Fruit fly (Drosophila melanogaster) Kc167 (cell line): Measurements from ENCODE around the gene CG6765.

ENCODE experiments used
- Myc ChIP-seq: fragments of >200 bp; optimal IDR thresholded peaks from 2 replicates; lab custom pipeline; 2017; ENCODE audit warnings: missing external identifiers
- Sin3A ChIP-seq: fragments of >200 bp; optimal IDR thresholded peaks from 2 replicates; lab custom pipeline; 2018; ENCODE audit warnings: missing external identifiers
- h ChIP-seq: fragments of >200 bp; optimal IDR thresholded peaks from 3 replicates; lab custom pipeline; 2018; ENCODE audit warnings: missing external identifiers
- insv ChIP-seq: fragments of >200 bp; optimal IDR thresholded peaks from 3 replicates; lab custom pipeline; 2018; ENCODE audit warnings: missing external identifiers
- psq ChIP-seq: fragments of >200 bp; optimal IDR thresholded peaks from 2 replicates; lab custom pipeline; 2017; ENCODE audit warnings: missing external identifiers
- ttk ChIP-seq: sonication (Bioruptor generic); optimal IDR thresholded peaks from 2 replicates; lab custom pipeline; 2017; ENCODE audit warnings: missing external identifiers

The CG6765 gene

DNA sequence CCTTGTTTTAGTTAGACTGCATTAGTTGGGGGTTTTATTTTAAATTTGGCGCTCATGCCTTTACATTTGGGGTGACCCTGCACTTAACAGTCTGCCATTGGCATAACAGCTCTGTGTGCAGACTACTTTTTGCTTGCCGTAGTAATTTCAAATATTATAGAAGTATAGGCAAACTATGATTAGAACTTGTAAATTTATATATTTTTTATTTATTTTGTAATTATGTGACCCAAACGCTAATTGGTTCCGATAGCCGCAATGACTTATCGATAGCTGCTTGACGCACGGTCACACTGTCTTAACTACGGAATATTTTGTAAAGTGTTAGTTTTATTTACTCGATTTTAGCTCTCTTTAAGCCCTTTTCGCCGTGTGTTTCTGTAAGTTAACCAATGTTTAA is 32.1 kb downstream of the CG6765 start, which contains the start of gene rhea:
Gene rhea, plus strand, starts transcription at position 292 of the 400 bp plus-strand sequence.
- TF ChIP-seq insv (lab: Kevin White, UChicago) (no peak), Sin3A (no peak), h (lab: Kevin White, UChicago) (no peak), ttk (no peak), psq (no peak), Myc (lab: Kevin White, UChicago) (no peak)

dm6 chr3L:8545473-8545872 is 32.9 kb downstream of the CG6765 start:
- no peak for TF ChIP-seq psq
- no peak for TF ChIP-seq Sin3A
- TF ChIP-seq insv (lab: Kevin White, UChicago): no peak
- no peak for TF ChIP-seq ttk
- TF ChIP-seq h (lab: Kevin White, UChicago): no peak
- no peak for TF ChIP-seq Myc (lab: Kevin White, UChicago)

dm6 chr3L:8546355-8546771 is 33.8 kb downstream of the CG6765 start:
- TF ChIP-seq psq (no peak), ttk (no peak), insv (lab: Kevin White, UChicago) (no peak), h (lab: Kevin White, UChicago) (no peak), Sin3A (no peak), Myc (lab: Kevin White, UChicago) (no peak)

DNA sequence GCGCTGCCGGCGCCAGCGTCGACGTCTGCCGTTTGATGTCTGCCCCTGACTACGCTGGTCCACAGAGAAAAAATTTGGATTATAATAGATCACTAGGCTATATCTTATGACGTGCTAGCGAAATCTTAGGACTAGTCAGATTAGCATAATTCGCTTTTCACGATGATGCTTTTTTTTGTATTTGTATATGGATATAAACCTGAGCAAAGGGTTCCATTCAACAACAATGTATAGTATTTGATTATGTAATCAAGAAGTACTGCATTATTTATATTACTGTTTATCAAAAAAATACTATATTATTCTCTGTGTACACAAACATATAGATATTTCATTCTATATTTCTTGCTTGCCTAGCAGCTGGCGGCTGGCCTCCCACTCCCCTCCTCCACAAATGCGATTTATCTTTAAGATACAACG is 34.5 kb downstream of the CG6765 start:
- TF ChIP-seq h (lab: Kevin White, UChicago): no peak
- TF ChIP-seq psq: no peak
- TF ChIP-seq ttk: no peak
- TF ChIP-seq Sin3A: no peak
- no peak for TF ChIP-seq Myc (lab: Kevin White, UChicago)
- TF ChIP-seq insv (lab: Kevin White, UChicago): no peak

DNA sequence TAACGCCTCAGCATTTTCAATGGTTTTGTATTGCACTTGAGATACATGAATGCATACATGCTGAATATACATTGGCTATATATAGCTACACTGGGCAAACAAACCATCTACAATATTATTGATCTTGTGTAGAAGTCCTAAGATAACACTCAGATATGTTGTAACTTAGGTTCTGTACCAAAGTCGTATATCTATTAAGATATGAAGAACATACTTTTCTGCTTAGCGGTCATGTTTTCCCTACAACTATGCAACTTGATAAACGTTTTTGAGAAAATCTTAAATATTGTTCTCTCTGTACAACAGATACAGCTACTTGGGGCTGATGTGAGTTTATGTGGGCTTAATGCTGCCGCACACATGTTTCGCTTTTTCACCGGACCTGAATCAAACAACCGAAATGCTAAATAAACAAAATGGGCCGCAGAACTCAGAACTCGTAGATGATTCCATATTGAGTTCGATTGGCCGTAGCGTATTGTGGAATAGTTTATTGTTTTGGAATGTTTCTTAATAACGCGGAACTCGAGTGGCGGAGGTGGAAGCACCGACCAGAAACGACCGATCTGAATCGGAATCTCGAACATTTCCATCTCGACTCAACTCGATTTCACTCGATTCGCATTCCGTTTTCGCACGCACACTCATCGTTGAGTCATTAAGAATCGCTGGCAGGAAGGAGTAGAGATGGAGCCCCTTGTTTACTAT is 36.8 kb downstream of the CG6765 start:
- TF ChIP-seq psq (no peak), ttk (no peak), Myc (lab: Kevin White, UChicago) (no peak), insv (lab: Kevin White, UChicago) (no peak), Sin3A (no peak), h (lab: Kevin White, UChicago) (no peak)

DNA sequence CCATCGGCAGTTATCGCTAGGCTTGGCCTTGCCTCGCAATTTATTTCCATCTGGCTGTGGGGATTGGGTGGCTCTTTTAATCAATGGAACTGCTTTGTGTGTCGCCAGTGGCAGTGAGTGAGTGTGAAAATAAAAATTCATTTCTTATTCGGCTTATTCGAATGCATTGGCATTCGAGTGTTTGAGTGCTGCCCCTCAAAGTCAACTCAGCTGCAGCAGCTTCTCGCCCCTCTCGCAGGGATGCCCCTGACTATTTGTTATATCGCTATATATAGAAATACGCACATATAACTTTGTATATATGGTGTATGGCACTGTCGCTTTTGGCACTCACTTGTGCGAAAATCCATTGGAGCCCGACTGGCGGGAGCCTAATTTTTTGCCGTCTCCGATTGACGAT is 38.3 kb downstream of the CG6765 start:
- TF ChIP-seq ttk (no peak), psq (no peak), h (lab: Kevin White, UChicago) (no peak), Myc (lab: Kevin White, UChicago) (no peak), Sin3A (no peak), insv (lab: Kevin White, UChicago) (no peak)

- TF ChIP-seq psq: no peak
- TF ChIP-seq Myc (lab: Kevin White, UChicago): no peak
- TF ChIP-seq insv (lab: Kevin White, UChicago): no peak
- TF ChIP-seq Sin3A: no peak
- TF ChIP-seq h (lab: Kevin White, UChicago): no peak
- TF ChIP-seq ttk: no peak
Measured at dm6 chr3L:8553125-8553524, 40.6 kb downstream of the CG6765 start.

- no peak for TF ChIP-seq ttk
- no peak for TF ChIP-seq Myc (lab: Kevin White, UChicago)
- no peak for TF ChIP-seq Sin3A
- no peak for TF ChIP-seq insv (lab: Kevin White, UChicago)
- TF ChIP-seq psq: no peak
- TF ChIP-seq h (lab: Kevin White, UChicago): no peak
Measured at dm6 chr3L:8554024-8554642, 41.6 kb downstream of the CG6765 start.

DNA sequence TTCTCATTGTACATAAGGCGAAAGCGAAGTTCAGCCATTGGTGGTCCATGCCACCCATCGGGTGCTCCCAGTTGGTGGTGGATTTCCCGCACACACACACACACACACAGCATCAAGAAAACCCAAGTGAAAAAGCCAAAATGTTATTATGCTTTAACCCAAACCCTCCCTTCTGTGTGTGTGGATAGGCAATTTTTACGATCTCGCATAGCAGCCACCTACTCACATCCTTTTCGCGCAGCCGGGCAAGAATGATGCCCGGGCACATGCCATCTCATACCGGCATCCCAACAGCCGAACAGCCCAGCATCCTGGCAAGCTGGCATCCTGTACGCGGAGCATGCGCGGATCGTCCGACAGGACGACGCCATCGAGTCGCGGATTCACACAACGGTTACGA is 44.5 kb downstream of the CG6765 start:
- no peak for TF ChIP-seq psq
- no peak for TF ChIP-seq ttk
- no peak for TF ChIP-seq h (lab: Kevin White, UChicago)
- TF ChIP-seq Sin3A: no peak
- no peak for TF ChIP-seq Myc (lab: Kevin White, UChicago)
- TF ChIP-seq insv (lab: Kevin White, UChicago): no peak

DNA sequence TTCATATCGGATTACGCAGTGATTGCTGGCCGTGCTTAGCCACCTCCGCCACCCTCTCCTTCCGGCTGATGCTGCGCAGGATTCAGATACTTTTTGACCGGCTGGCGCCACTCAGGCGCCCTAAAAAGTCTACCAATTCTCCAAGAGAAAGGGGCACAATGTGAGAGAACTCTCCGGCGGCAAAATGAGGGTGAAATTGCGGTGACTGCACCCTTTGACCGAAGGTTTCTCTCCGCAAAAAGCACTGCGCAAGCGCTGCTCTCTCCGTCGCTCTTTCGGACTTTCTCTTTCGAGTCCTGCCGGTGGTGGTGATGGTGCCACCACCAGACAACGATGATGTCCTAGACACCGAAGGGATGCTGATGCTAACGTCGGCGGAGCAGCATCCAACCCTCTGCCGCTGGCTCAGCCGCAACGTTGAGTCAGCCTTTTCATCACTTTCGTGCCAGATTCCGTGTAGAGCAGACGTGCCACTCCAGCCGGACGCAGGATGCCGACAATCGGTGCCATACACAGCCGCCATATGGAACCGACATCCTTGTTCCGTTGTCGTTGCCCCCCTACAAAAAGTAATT is 47.3 kb downstream of the CG6765 start:
- TF ChIP-seq h (lab: Kevin White, UChicago): no peak
- TF ChIP-seq Sin3A: no peak
- no peak for TF ChIP-seq Myc (lab: Kevin White, UChicago)
- TF ChIP-seq ttk: no peak
- TF ChIP-seq psq: no peak
- no peak for TF ChIP-seq insv (lab: Kevin White, UChicago)

DNA sequence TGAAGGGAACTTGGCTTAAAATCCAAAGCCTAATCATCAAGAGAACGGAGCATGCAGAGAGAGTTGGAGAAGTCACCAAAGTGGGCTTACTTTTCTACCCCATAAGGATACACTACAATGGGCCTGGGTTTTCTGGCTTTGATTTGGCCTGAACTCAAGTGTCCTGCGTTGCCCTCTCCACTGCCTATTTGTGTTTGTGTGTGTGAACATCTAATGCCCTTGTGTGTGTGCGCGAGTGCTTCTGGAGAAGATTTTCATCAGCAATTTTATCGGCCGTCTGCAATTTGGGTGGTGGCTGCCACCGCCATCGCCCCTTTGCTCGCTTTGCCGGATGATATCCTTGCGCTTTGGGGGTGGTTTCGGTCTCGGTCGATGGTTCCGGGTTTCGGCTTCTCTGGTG is 48.1 kb downstream of the CG6765 start:
- no peak for TF ChIP-seq h (lab: Kevin White, UChicago)
- no peak for TF ChIP-seq psq
- TF ChIP-seq insv (lab: Kevin White, UChicago): no peak
- no peak for TF ChIP-seq ttk
- no peak for TF ChIP-seq Myc (lab: Kevin White, UChicago)
- TF ChIP-seq Sin3A: no peak
